Worm (Caenorhabditis elegans) whole organism, young adult: ENCODE results near the gene T01E8.1.

Experiments used
- akir-1 ChIP-seq: fragments of 200-800 bp; sonication (Bioruptor generic); optimal IDR thresholded peaks from 2 replicates; lab custom pipeline; 2018; ENCODE audit warnings: mild to moderate bottlenecking, missing genetic modification characterization, moderate library complexity, missing compliant biosample characterization
- ama-1 ChIP-seq, 3 experiments: fragments of 150-350 bp in 1 of 3; sonication (generic microtip) in 2 of 3; optimal IDR thresholded peaks; 2 replicates each; lab custom pipeline; 2014 to 2018; ENCODE audit warnings: missing biosample characterization in 2 of 3, missing genetic modification characterization in 2 of 3, missing genetic modification reagents in 2 of 3
- attf-6 ChIP-seq: fragments of 200-800 bp; sonication (Bioruptor generic); IDR thresholded peaks from 2 replicates; pipeline ENCODE4 v1.3.6; 2022; ENCODE audit warnings: missing genetic modification reagents, missing genetic modification characterization, missing compliant biosample characterization
- bed-1 ChIP-seq: fragments of 200-800 bp; sonication (Bioruptor generic); IDR thresholded peaks from 2 replicates; pipeline ENCODE4 v1.3.6; 2022; ENCODE audit warnings: missing genetic modification reagents, missing genetic modification characterization, missing compliant biosample characterization
- hmg-20 ChIP-seq: fragments of 200-800 bp; sonication (Bioruptor generic); IDR thresholded peaks from 2 replicates; pipeline ENCODE4 v1.3.6; 2022; ENCODE audit warnings: missing genetic modification reagents, missing genetic modification characterization, missing compliant biosample characterization
- lsy-27 ChIP-seq: sonication (generic microtip); optimal IDR thresholded peaks from 2 replicates; lab custom pipeline; 2017; ENCODE audit warnings: missing genetic modification characterization, mild to moderate bottlenecking, missing compliant biosample characterization, antibody characterized with exemption, missing genotype, borderline replicate concordance; ENCODE audit not compliant: insufficient read depth
- mes-4 ChIP-seq: sonication (generic microtip); optimal IDR thresholded peaks from 2 replicates; lab custom pipeline; 2016; ENCODE audit warnings: missing genotype, missing genetic modification characterization, missing compliant biosample characterization

- no peak for TF ChIP-seq akir-1 (GFP tag; lab: Kevin White, UChicago)
- TF ChIP-seq ama-1 (optimal IDR thresholded peaks at IDR 0.05; lab: Kevin White, UChicago): no peak
- TF ChIP-seq ama-1 (GFP tag; optimal IDR thresholded peaks at IDR 0.05; lab: Kevin White, UChicago): no peak
- no peak for TF ChIP-seq bed-1 (GFP tag; lab: Robert Waterston, UW)
- TF ChIP-seq mes-4 (tag; lab: Kevin White, UChicago): no peak
- no peak for TF ChIP-seq attf-6 (GFP tag; lab: Robert Waterston, UW)
- TF ChIP-seq hmg-20 (GFP tag; lab: Robert Waterston, UW): no peak
- no peak for TF ChIP-seq lsy-27
These were observed 33.1 kb downstream of the T01E8.1 start, which contains the start of gene mec-15 for ce11 chrII:10239595-10239994.
